Fruit fly (Drosophila melanogaster) whole organism, embryonic: ENCODE measurements around the gene Orct2.

Experiments
- Ada2b ChIP-seq: fragments of 200-800 bp; sonication (Bioruptor generic); IDR thresholded peaks from 2 replicates; pipeline ENCODE4 v1.3.6; 2022; ENCODE audit warnings: missing biosample characterization, missing genetic modification characterization
- Blimp-1 ChIP-seq: fragments of 200-800 bp; sonication (Bioruptor generic); optimal IDR thresholded peaks from 3 replicates; lab custom pipeline; 2018; ENCODE audit warnings: missing biosample characterization, missing genetic modification characterization, mild to moderate bottlenecking, moderate library complexity, missing genetic modification reagents
- CG10321 ChIP-seq: fragments of 200-800 bp; sonication (Bioruptor generic); IDR thresholded peaks from 2 replicates; pipeline ENCODE4 v1.3.6; 2022; ENCODE audit warnings: missing biosample characterization, missing genetic modification characterization
- CG10462 ChIP-seq: fragments of 200-800 bp; sonication (Bioruptor generic); optimal IDR thresholded peaks from 2 replicates; lab custom pipeline; 2016; ENCODE audit warnings: missing biosample characterization, missing genetic modification characterization
- CG10979 ChIP-seq: fragments of 200-800 bp; sonication (Bioruptor generic); optimal IDR thresholded peaks from 2 replicates; lab custom pipeline; 2018; ENCODE audit warnings: missing biosample characterization, mild to moderate bottlenecking, missing genetic modification characterization, moderate library complexity
- CG11696 ChIP-seq: fragments of 200-800 bp; sonication (Bioruptor generic); IDR thresholded peaks from 2 replicates; pipeline ENCODE4 v1.3.6; 2022; ENCODE audit warnings: missing biosample characterization, missing genetic modification characterization
- CG12155 ChIP-seq: fragments of 200-800 bp; sonication (Bioruptor generic); optimal IDR thresholded peaks from 3 replicates; lab custom pipeline; 2016; ENCODE audit warnings: missing biosample characterization, missing genetic modification characterization
- CG14014 ChIP-seq: fragments of 200-800 bp; sonication (Bioruptor generic); IDR thresholded peaks from 2 replicates; pipeline ENCODE4 v1.3.6; 2022; ENCODE audit warnings: missing biosample characterization, missing genetic modification characterization
- CG1602 ChIP-seq: fragments of 200-800 bp; sonication (Bioruptor generic); optimal IDR thresholded peaks from 3 replicates; lab custom pipeline; 2016; ENCODE audit warnings: missing biosample characterization, missing genetic modification characterization
- CG1603 ChIP-seq: fragments of 200-800 bp; sonication (Bioruptor generic); optimal IDR thresholded peaks from 2 replicates; lab custom pipeline; 2019; ENCODE audit warnings: missing biosample characterization, mild to moderate bottlenecking, missing genetic modification characterization, moderate library complexity
- CG1792 ChIP-seq: fragments of 200-800 bp; sonication (Bioruptor generic); optimal IDR thresholded peaks from 2 replicates; lab custom pipeline; 2016; ENCODE audit warnings: missing biosample characterization, missing genetic modification characterization
- CG2116 ChIP-seq: fragments of 200-800 bp; sonication (Bioruptor generic); optimal IDR thresholded peaks from 3 replicates; lab custom pipeline; 2018; ENCODE audit warnings: missing biosample characterization, mild to moderate bottlenecking, missing genetic modification characterization
- CG32532 ChIP-seq: fragments of 200-800 bp; sonication (Bioruptor generic); IDR thresholded peaks from 2 replicates; pipeline ENCODE4 v1.3.6; 2022; ENCODE audit warnings: missing biosample characterization, missing genetic modification characterization
- CG34376 ChIP-seq: fragments of 200-800 bp; sonication (Bioruptor generic); optimal IDR thresholded peaks from 2 replicates; lab custom pipeline; 2018; ENCODE audit warnings: missing biosample characterization, mild to moderate bottlenecking, missing genetic modification characterization
- CG3838 ChIP-seq: fragments of 200-800 bp; sonication (Bioruptor generic); optimal IDR thresholded peaks from 3 replicates; lab custom pipeline; 2016; ENCODE audit warnings: missing biosample characterization, missing genetic modification characterization
- CG4707 ChIP-seq: fragments of 200-800 bp; sonication (Bioruptor generic); optimal IDR thresholded peaks from 2 replicates; lab custom pipeline; 2018; ENCODE audit warnings: missing biosample characterization, mild to moderate bottlenecking, missing genetic modification characterization, moderate library complexity
- CG5180 ChIP-seq: fragments of 200-800 bp; sonication (Bioruptor generic); optimal IDR thresholded peaks from 3 replicates; lab custom pipeline; 2017; ENCODE audit warnings: missing biosample characterization, missing genetic modification characterization, mild to moderate bottlenecking, moderate library complexity, missing genetic modification reagents
- CG7271 ChIP-seq: fragments of 200-800 bp; sonication (Bioruptor generic); optimal IDR thresholded peaks from 2 replicates; lab custom pipeline; 2018; ENCODE audit warnings: missing biosample characterization, mild to moderate bottlenecking, missing genetic modification characterization, moderate library complexity
- CG9609 ChIP-seq: fragments of 200-800 bp; sonication (Bioruptor generic); optimal IDR thresholded peaks from 3 replicates; lab custom pipeline; 2016; ENCODE audit warnings: missing biosample characterization, missing genetic modification characterization
- CoRest ChIP-seq: fragments of 200-800 bp; sonication (Bioruptor generic); optimal IDR thresholded peaks from 3 replicates; lab custom pipeline; 2018; ENCODE audit warnings: missing biosample characterization, mild to moderate bottlenecking, missing genetic modification characterization, moderate library complexity
- Deaf1 ChIP-seq: fragments of 200-800 bp; optimal IDR thresholded peaks from 3 replicates; lab custom pipeline; 2019; ENCODE audit warnings: missing biosample characterization, mild to moderate bottlenecking, missing genetic modification characterization, moderate library complexity
- Dip2 ChIP-seq: fragments of 200-800 bp; sonication (Bioruptor generic); IDR thresholded peaks from 2 replicates; pipeline ENCODE4 v1.3.6; 2022; ENCODE audit warnings: missing biosample characterization, missing genetic modification characterization
- Doc3 ChIP-seq: fragments of 200-800 bp; sonication (Bioruptor generic); IDR thresholded peaks from 3 replicates; pipeline ENCODE4 v1.3.6; 2022; ENCODE audit warnings: missing biosample characterization, missing genetic modification characterization; ENCODE audit not compliant: partially characterized antibody
- E2f1 ChIP-seq: fragments of 200-800 bp; sonication (Bioruptor generic); IDR thresholded peaks from 2 replicates; pipeline ENCODE4 v1.3.6; 2022; ENCODE audit warnings: missing biosample characterization, missing genetic modification characterization
- ERR ChIP-seq: fragments of 200-800 bp; sonication (Bioruptor generic); optimal IDR thresholded peaks from 2 replicates; lab custom pipeline; 2016; ENCODE audit warnings: missing biosample characterization, missing genetic modification characterization
- HLH3B ChIP-seq: fragments of 200-800 bp; sonication (Bioruptor generic); IDR thresholded peaks from 2 replicates; pipeline ENCODE4 v1.3.6; 2022; ENCODE audit warnings: missing biosample characterization, missing genetic modification characterization
- Hr3 ChIP-seq: fragments of 200-800 bp; sonication (Bioruptor generic); optimal IDR thresholded peaks from 3 replicates; lab custom pipeline; 2016; ENCODE audit warnings: missing biosample characterization, missing genetic modification characterization
- Hr51 ChIP-seq, 2 experiments: fragments of 200-800 bp; sonication (Bioruptor generic); optimal IDR thresholded peaks; 2 replicates in 1 of 2; 3 replicates in 1 of 2; lab custom pipeline; 2016 to 2018; ENCODE audit warnings: missing biosample characterization in 2 of 2, missing genetic modification characterization in 2 of 2, mild to moderate bottlenecking in 1 of 2, moderate library complexity in 1 of 2
- Hsf ChIP-seq: fragments of 200-800 bp; sonication (Bioruptor generic); optimal IDR thresholded peaks from 3 replicates; lab custom pipeline; 2016; ENCODE audit warnings: missing biosample characterization, missing genetic modification characterization
- MBD-R2 ChIP-seq: fragments of 200-800 bp; sonication (Bioruptor generic); IDR thresholded peaks from 2 replicates; pipeline ENCODE4 v1.3.6; 2022; ENCODE audit warnings: missing biosample characterization, missing genetic modification characterization
- Myb ChIP-seq: fragments of 200-800 bp; sonication (Bioruptor generic); optimal IDR thresholded peaks from 2 replicates; lab custom pipeline; 2016; ENCODE audit warnings: missing biosample characterization, missing genetic modification characterization
- Side ChIP-seq: fragments of 200-800 bp; sonication (Bioruptor generic); optimal IDR thresholded peaks from 2 replicates; lab custom pipeline; 2016; ENCODE audit warnings: missing biosample characterization, missing genetic modification characterization
- Usf ChIP-seq: fragments of 200-800 bp; sonication (Bioruptor generic); optimal IDR thresholded peaks from 2 replicates; lab custom pipeline; 2017; ENCODE audit warnings: missing genotype, missing biosample characterization, missing genetic modification characterization
- YL-1 ChIP-seq: fragments of 200-800 bp; sonication (Bioruptor generic); optimal IDR thresholded peaks from 3 replicates; lab custom pipeline; 2017; ENCODE audit warnings: missing biosample characterization, mild to moderate bottlenecking, missing genetic modification characterization
- bcd ChIP-seq: fragments of 200-800 bp; sonication (Bioruptor generic); optimal IDR thresholded peaks from 2 replicates; lab custom pipeline; 2017; ENCODE audit warnings: missing biosample characterization, mild to moderate bottlenecking, missing genetic modification characterization
- cato ChIP-seq: fragments of 200-800 bp; sonication (Bioruptor generic); optimal IDR thresholded peaks from 2 replicates; lab custom pipeline; 2016; ENCODE audit warnings: missing biosample characterization, missing genetic modification characterization, borderline replicate concordance
- dm ChIP-seq: fragments of 200-800 bp; sonication (Bioruptor generic); optimal IDR thresholded peaks from 3 replicates; lab custom pipeline; 2016; ENCODE audit warnings: missing biosample characterization, missing genetic modification characterization
- dpn ChIP-seq, 2 experiments: fragments of 200-800 bp; sonication (Bioruptor generic); optimal IDR thresholded peaks; 3 replicates each; lab custom pipeline; 2016; ENCODE audit warnings: missing biosample characterization in 2 of 2, missing genetic modification characterization in 2 of 2
- dysf ChIP-seq: fragments of 200-800 bp; sonication (Bioruptor generic); IDR thresholded peaks from 3 replicates; pipeline ENCODE4 v1.3.6; 2022; ENCODE audit warnings: missing biosample characterization, missing genetic modification characterization
- emc ChIP-seq: fragments of 200-800 bp; sonication (Bioruptor generic); optimal IDR thresholded peaks from 2 replicates; lab custom pipeline; 2016; ENCODE audit warnings: missing biosample characterization, missing genetic modification characterization
- gem ChIP-seq: fragments of 200-800 bp; sonication (Bioruptor generic); optimal IDR thresholded peaks from 2 replicates; lab custom pipeline; 2019; ENCODE audit warnings: missing biosample characterization, mild to moderate bottlenecking, missing genetic modification characterization, moderate library complexity
- ind ChIP-seq: fragments of 200-800 bp; sonication (Bioruptor generic); optimal IDR thresholded peaks from 3 replicates; lab custom pipeline; 2016; ENCODE audit warnings: missing biosample characterization, missing genetic modification characterization
- inv ChIP-seq: fragments of 200-800 bp; sonication (Bioruptor generic); IDR thresholded peaks from 2 replicates; pipeline ENCODE4 v1.3.6; 2022; ENCODE audit warnings: missing biosample characterization, missing genetic modification characterization; ENCODE audit not compliant: partially characterized antibody
- nom ChIP-seq: fragments of 200-800 bp; sonication (Bioruptor generic); optimal IDR thresholded peaks from 2 replicates; lab custom pipeline; 2017; ENCODE audit warnings: missing biosample characterization, missing genetic modification characterization, mild to moderate bottlenecking, moderate library complexity, missing genetic modification reagents
- sc ChIP-seq, 3 experiments: fragments of >200 bp in 2 of 3; fragments of 200-800 bp in 1 of 3; sonication (Bioruptor generic) in 1 of 3; optimal IDR thresholded peaks; 2 replicates in 2 of 3; 3 replicates in 1 of 3; lab custom pipeline; 2017; ENCODE audit warnings: mild to moderate bottlenecking in 1 of 3, missing biosample characterization in 1 of 3, missing genetic modification characterization in 1 of 3, missing genetic modification reagents in 1 of 3
- seq ChIP-seq: fragments of 200-800 bp; sonication (Bioruptor generic); IDR thresholded peaks from 2 replicates; pipeline ENCODE4 v1.3.6; 2022; ENCODE audit warnings: missing biosample characterization, missing genetic modification characterization
- unpg ChIP-seq: fragments of 200-800 bp; sonication (Bioruptor generic); optimal IDR thresholded peaks from 3 replicates; lab custom pipeline; 2018; ENCODE audit warnings: missing biosample characterization, mild to moderate bottlenecking, missing genetic modification characterization, moderate library complexity
- z ChIP-seq: fragments of 200-800 bp; sonication (Bioruptor generic); IDR thresholded peaks from 3 replicates; pipeline ENCODE4 v1.3.6; 2022; ENCODE audit warnings: missing biosample characterization, missing genetic modification characterization

The Orct2 gene

DNA sequence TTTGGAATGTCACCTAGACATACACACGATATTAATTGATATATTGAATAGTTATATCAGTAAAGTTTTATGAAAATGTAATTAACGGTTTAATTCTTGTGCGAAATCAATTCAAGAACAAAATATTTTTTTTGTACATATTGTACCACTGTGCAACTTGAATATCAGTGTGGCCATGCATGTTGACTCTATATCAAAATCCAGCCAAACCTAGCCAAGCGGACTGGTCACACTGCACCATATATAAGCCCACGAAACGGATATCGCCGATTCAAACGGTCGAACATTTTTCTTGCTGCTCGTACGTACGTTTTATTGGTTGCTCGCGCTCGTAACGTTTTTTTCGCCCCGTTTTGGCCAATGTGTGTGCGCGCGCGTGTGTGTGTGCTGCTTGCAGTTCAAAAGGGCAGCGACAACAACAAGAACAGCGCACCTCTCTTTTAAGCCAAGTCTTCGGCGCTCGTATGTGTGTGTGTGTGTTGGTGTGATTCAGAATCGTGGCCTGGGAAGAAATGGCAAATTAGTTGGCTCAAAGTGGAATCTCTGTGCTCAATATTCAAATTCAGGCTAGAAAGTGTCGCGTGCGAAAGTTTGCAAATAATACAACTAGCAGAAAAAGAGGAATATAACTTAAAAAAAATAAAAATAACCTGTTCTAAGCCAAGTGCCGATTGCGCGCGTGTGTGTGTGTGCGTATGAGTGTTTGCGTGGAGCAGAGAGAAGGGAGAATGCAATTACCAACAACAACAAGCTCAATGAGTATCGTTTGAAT, 22.1 kb downstream of the Orct2 start, which contains the start of gene crb (continued):
- TF ChIP-seq Hr51 (GFP tag; optimal IDR thresholded peaks at IDR 0.05; lab: Kevin White, UChicago) (peak; percentile 47 to 71), Hsf (GFP tag; lab: Kevin White, UChicago) (peak; percentile 50), CG4707 (GFP tag; lab: Kevin White, UChicago) (no peak), inv (GFP tag; lab: Robert Waterston, UW) (peak; percentile 40; the same call in 1 of the 2 replicates), emc (no peak), CG3838 (GFP tag; lab: Kevin White, UChicago) (no peak), Myb (GFP tag; lab: Kevin White, UChicago) (peak; percentile 95), gem (tag; lab: Kevin White, UChicago) (peak; percentile 63), HLH3B (peak; percentile 46; the same call in 1 of the 2 replicates), CG1792 (GFP tag; lab: Kevin White, UChicago) (no peak), z (GFP tag; lab: Robert Waterston, UW) (no peak), Dip2 (GFP tag; lab: Robert Waterston, UW) (no peak), CG10462 (GFP tag; lab: Kevin White, UChicago) (peak; percentile 0), Blimp-1 (GFP tag; lab: Kevin White, UChicago) (no peak), Hr3 (GFP tag; lab: Kevin White, UChicago) (peak; percentile 36), CG12155 (peak; percentile 28), sc (optimal IDR thresholded peaks at IDR 0.05; lab: Kevin White, UChicago) (no peak), sc (GFP tag; optimal IDR thresholded peaks at IDR 0.05; lab: Kevin White, UChicago) (no peak), CG2116 (peak; percentile 48), cato (GFP tag; lab: Kevin White, UChicago) (no peak), dpn (GFP tag; optimal IDR thresholded peaks at IDR 0.05; lab: Kevin White, UChicago) (peak; percentile 46 to 64), ERR (peak; percentile 35), CG32532 (GFP tag; lab: Robert Waterston, UW) (peak; percentile 64), CG11696 (GFP tag; lab: Robert Waterston, UW) (no peak), CG5180 (GFP tag; lab: Kevin White, UChicago) (peak; percentile 54), CG1602 (GFP tag; lab: Kevin White, UChicago) (peak; percentile 11), seq (no peak), YL-1 (peak; percentile 7), CoRest (tag; lab: Kevin White, UChicago) (peak; percentile 54), CG14014 (GFP tag; lab: Robert Waterston, UW) (no peak), CG10321 (0 out of 2 replicates have a peak, but pooled peaks have one; percentile 25), nom (GFP tag; lab: Kevin White, UChicago) (peak; percentile 31), Doc3 (GFP tag; lab: Robert Waterston, UW) (no peak), unpg (peak; percentile 65), CG7271 (tag; lab: Kevin White, UChicago) (no peak), MBD-R2 (GFP tag; lab: Robert Waterston, UW) (peak; percentile 66), bcd (GFP tag; lab: Kevin White, UChicago) (peak; percentile 22), dysf (GFP tag; lab: Robert Waterston, UW) (peak; percentile 48; the same call in 2 of the 3 replicates), CG34376 (GFP tag; lab: Kevin White, UChicago) (peak; percentile 61), Side (peak; percentile 16), CG1603 (tag; lab: Kevin White, UChicago) (peak; percentile 83), E2f1 (GFP tag; lab: Robert Waterston, UW) (peak; percentile 28; the same call in 1 of the 2 replicates), CG10979 (tag; lab: Kevin White, UChicago) (peak; percentile 25), Usf (GFP tag; lab: Kevin White, UChicago) (no peak), Deaf1 (peak; percentile 69), dm (GFP tag; lab: Kevin White, UChicago) (no peak), CG9609 (GFP tag; lab: Kevin White, UChicago) (peak; percentile 18), Ada2b (GFP tag; lab: Robert Waterston, UW) (peak; percentile 42; the same call in 1 of the 2 replicates), ind (GFP tag; lab: Kevin White, UChicago) (peak; percentile 31)
